Worm (Caenorhabditis elegans): Measurements from ENCODE around the gene hda-5.
A peak's percentile ranks its signal among the peaks of the same experiment; 100 is the strongest.

Gene hda-5

ce11 chrII:11759277-11759676 is 39.6 kb upstream of the hda-5 start, which contains the start of the genes F44E5.4 and F44E5.5 (continued):
- TF ChIP-seq ztf-11 (tag; optimal IDR thresholded peaks at IDR 0.05) (peak in 1 of 2 experiments; percentile 78), nhr-12 (tag; optimal IDR thresholded peaks at IDR 0.05) (peak; percentile 54), swsn-7 (tag; optimal IDR thresholded peaks at IDR 0.05) (peak; percentile 95), nhr-85 (tag) (peak; percentile 90), egl-13 (tag; optimal IDR thresholded peaks at IDR 0.05) (peak; percentile 92), unc-130 (tag; optimal IDR thresholded peaks at IDR 0.05) (peak; percentile 38), fkh-10 (GFP tag; optimal IDR thresholded peaks at IDR 0.05) (peak; percentile 61), skn-1 (tag; optimal IDR thresholded peaks at IDR 0.05) (peak; percentile 47), mep-1 (tag; optimal IDR thresholded peaks at IDR 0.05) (peak; percentile 62), lin-13 (GFP tag; optimal IDR thresholded peaks at IDR 0.05) (peak; percentile 87), ceh-82 (tag; optimal IDR thresholded peaks at IDR 0.05) (peak; percentile 65 to 81 (median 69)), mab-9 (GFP tag; IDR thresholded peaks at IDR 0.05) (peak; percentile 100), snu-23 (GFP tag; optimal IDR thresholded peaks at IDR 0.05) (peak; percentile 92)

DNA sequence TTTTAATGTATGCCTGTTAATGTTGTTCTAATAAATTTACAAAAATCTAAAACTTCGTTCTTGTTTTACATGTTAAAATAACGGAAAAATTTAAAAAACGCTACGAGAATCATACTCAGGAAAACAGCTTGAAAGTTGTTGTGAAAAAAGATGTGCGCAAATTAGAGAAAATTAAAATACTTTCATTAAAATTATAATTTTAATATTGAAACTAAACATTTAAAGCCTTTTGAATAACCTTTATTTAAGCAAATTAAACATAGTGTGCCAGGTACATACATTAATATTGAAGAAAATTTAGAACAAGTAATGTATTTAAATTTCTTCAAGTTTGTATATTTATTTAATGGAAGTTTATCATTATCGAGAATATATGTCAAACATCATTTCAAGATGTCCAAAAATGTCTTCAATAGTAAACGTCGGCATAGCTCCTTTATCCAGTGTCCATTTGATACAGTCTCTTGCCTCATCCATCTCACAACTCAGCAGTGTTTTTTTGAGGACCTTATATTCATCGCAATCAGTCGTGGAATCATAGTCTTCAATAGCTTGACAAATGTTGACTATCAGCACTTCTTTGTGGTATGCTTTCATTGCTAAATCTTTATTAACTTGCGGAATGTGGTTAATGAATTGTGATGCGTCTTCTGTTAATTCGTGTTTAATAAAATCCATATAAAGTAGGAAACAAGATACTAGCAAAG is 36.9 kb upstream of the hda-5 start:
- TF ChIP-seq nhr-84 (tag; optimal IDR thresholded peaks at IDR 0.05) (no peak), elt-3 (tag; optimal IDR thresholded peaks at IDR 0.05) (peak in 1 of 6 experiments; percentile 65), lin-35 (GFP tag; optimal IDR thresholded peaks at IDR 0.05) (peak; percentile 2 to 53), fkh-8 (tag; optimal IDR thresholded peaks at IDR 0.05) (peak; percentile 80), isw-1 (GFP tag; IDR thresholded peaks at IDR 0.05) (peak; percentile 14; the same call in 1 of the 2 replicates), nhr-90 (tag; optimal IDR thresholded peaks at IDR 0.05; ENCODE audit: poor library complexity) (peak; percentile 26), irx-1 (tag; optimal IDR thresholded peaks at IDR 0.05) (peak; percentile 15), nhr-71 (tag; optimal IDR thresholded peaks at IDR 0.05) (peak; percentile 66), jun-1 (tag; optimal IDR thresholded peaks at IDR 0.05) (no peak), blmp-1 (tag; optimal IDR thresholded peaks at IDR 0.05) (no peak), swsn-7 (tag; optimal IDR thresholded peaks at IDR 0.05) (peak; percentile 31), aha-1 (tag; optimal IDR thresholded peaks at IDR 0.05) (peak; percentile 27), snu-23 (GFP tag; optimal IDR thresholded peaks at IDR 0.05) (peak; percentile 55), unc-130 (tag; optimal IDR thresholded peaks at IDR 0.05) (no peak), nhr-20 (tag; optimal IDR thresholded peaks at IDR 0.05) (peak; percentile 57), nhr-28 (tag; optimal IDR thresholded peaks at IDR 0.05) (no peak), C04F5.9 (tag; optimal IDR thresholded peaks at IDR 0.05) (no peak), mab-9 (GFP tag; IDR thresholded peaks at IDR 0.05) (peak; percentile 68), ceh-63 (GFP tag; optimal IDR thresholded peaks at IDR 0.05) (no peak), skn-1 (tag; optimal IDR thresholded peaks at IDR 0.05) (peak; percentile 96), ama-1 (optimal IDR thresholded peaks at IDR 0.05) (peak; percentile 98), unc-30 (tag; optimal IDR thresholded peaks at IDR 0.05) (no peak), lin-13 (GFP tag; optimal IDR thresholded peaks at IDR 0.05) (peak; percentile 44), egl-27 (tag; optimal IDR thresholded peaks at IDR 0.05) (no peak), unc-86 (tag; optimal IDR thresholded peaks at IDR 0.05) (peak; percentile 21), xbp-1 (tag; optimal IDR thresholded peaks at IDR 0.05) (no peak), nhr-11 (tag; optimal IDR thresholded peaks at IDR 0.05) (no peak), mep-1 (tag; optimal IDR thresholded peaks at IDR 0.05) (peak; percentile 95), elt-2 (tag; optimal IDR thresholded peaks at IDR 0.05) (peak; percentile 8), lsy-2 (tag; optimal IDR thresholded peaks at IDR 0.05) (peak in 1 of 2 experiments; percentile 89), tlp-1 (tag; optimal IDR thresholded peaks at IDR 0.05) (no peak), lin-39 (tag; optimal IDR thresholded peaks at IDR 0.05) (no peak), mef-2 (tag; optimal IDR thresholded peaks at IDR 0.05) (peak; percentile 56), snpc-4 (tag; optimal IDR thresholded peaks at IDR 0.05) (peak; percentile 63), nhr-77 (tag; optimal IDR thresholded peaks at IDR 0.05) (no peak), alr-1 (tag; optimal IDR thresholded peaks at IDR 0.05; ENCODE audit: borderline replicate concordance) (no peak), egl-13 (tag; optimal IDR thresholded peaks at IDR 0.05) (peak; percentile 41), nhr-85 (tag) (peak; percentile 43), ceh-82 (tag; optimal IDR thresholded peaks at IDR 0.05) (no peak), efl-1 (optimal IDR thresholded peaks at IDR 0.05) (no peak), efl-1 (GFP tag; optimal IDR thresholded peaks at IDR 0.05 in 1 of 2) (peak in 1 of 2 experiments; percentile 42), ztf-4 (tag; optimal IDR thresholded peaks at IDR 0.05) (peak; percentile 91), ets-5 (GFP tag; IDR thresholded peaks at IDR 0.05) (no peak), C16A3.4 (tag; optimal IDR thresholded peaks at IDR 0.05) (peak; percentile 19), pax-3 (tag; optimal IDR thresholded peaks at IDR 0.05) (peak; percentile 31), dpl-1 (GFP tag; optimal IDR thresholded peaks at IDR 0.05) (peak in 2 of 3 experiments; percentile 29 to 46)

Measured in whole organism, L1 larva.